Worm (Caenorhabditis elegans) whole organism, L2 larva: ENCODE data around the gene wbp-11.

Experiments
- ama-1 ChIP-seq: fragments of 150-350 bp; optimal IDR thresholded peaks from 2 replicates; lab custom pipeline; 2018; ENCODE audit warnings: inconsistent platforms
- blmp-1 ChIP-seq: sonication (generic microtip); optimal IDR thresholded peaks from 2 replicates; lab custom pipeline; 2017; ENCODE audit warnings: missing genetic modification characterization, mild to moderate bottlenecking, missing compliant biosample characterization, antibody characterized with exemption, moderate library complexity; ENCODE audit not compliant: insufficient read depth
- ceh-82 ChIP-seq: fragments of 150-350 bp; optimal IDR thresholded peaks from 2 replicates; lab custom pipeline; 2014; ENCODE audit warnings: missing biosample characterization, missing genetic modification characterization
- dmd-4 ChIP-seq: sonication (generic microtip); optimal IDR thresholded peaks from 2 replicates; lab custom pipeline; 2017; ENCODE audit warnings: missing biosample characterization, missing genetic modification characterization
- elt-1 ChIP-seq: fragments of 150-350 bp; optimal IDR thresholded peaks from 2 replicates; lab custom pipeline; 2014; ENCODE audit warnings: missing biosample characterization, missing genetic modification characterization
- mab-5 ChIP-seq: fragments of 150-350 bp; optimal IDR thresholded peaks from 2 replicates; lab custom pipeline; 2014; ENCODE audit warnings: missing biosample characterization, missing genetic modification characterization
- nhr-77 ChIP-seq: fragments of 150-350 bp; optimal IDR thresholded peaks from 2 replicates; lab custom pipeline; 2014; ENCODE audit warnings: missing biosample characterization, missing genetic modification characterization
- unc-62 ChIP-seq: fragments of 150-350 bp; optimal IDR thresholded peaks from 2 replicates; lab custom pipeline; 2014; ENCODE audit warnings: missing biosample characterization, missing genetic modification reagents, missing genetic modification characterization
- ztf-11 ChIP-seq: sonication (generic microtip); optimal IDR thresholded peaks from 2 replicates; lab custom pipeline; 2017; ENCODE audit warnings: missing biosample characterization, missing genetic modification characterization

DNA sequence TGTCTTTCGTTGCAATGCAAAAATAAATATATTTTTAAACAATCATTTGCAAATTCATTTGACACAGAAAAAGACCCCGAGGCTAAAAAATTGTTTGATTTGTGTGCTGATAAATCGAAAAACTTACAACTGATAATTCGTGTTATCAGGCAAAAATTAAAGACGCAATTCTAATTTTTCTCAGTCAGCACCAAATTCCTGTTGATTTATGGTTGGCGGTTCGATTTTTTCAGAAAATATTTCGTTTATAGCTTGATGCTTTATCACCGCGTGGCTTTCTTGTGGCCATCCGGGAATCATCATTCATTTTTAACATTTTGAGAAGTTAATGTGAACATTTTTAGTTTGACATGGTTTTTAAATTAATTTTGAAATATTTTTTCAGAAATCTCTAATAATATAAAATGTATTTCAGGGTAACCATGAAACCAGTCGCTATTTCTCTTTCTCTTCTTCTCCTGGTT lies 33.5 kb upstream of the wbp-11 start, which contains the start of gene asah-2:
- no peak for TF ChIP-seq dmd-4 (tag; lab: Kevin White, UChicago)
- no peak for TF ChIP-seq ztf-11
- TF ChIP-seq mab-5 = no peak
- TF ChIP-seq ama-1 (lab: Kevin White, UChicago) = no peak
- no peak for TF ChIP-seq ceh-82 (tag; lab: Kevin White, UChicago)
- no peak for TF ChIP-seq blmp-1 (tag; lab: Kevin White, UChicago)
- TF ChIP-seq unc-62 = no peak
- TF ChIP-seq nhr-77 (tag; lab: Kevin White, UChicago) = no peak
- TF ChIP-seq elt-1 (tag; lab: Kevin White, UChicago) = no peak
